Fruit fly (Drosophila melanogaster): ENCODE results near the gene CG10428.
A peak's percentile ranks its signal among the peaks of the same experiment; 100 is the strongest.

Gene CG10428

DNA sequence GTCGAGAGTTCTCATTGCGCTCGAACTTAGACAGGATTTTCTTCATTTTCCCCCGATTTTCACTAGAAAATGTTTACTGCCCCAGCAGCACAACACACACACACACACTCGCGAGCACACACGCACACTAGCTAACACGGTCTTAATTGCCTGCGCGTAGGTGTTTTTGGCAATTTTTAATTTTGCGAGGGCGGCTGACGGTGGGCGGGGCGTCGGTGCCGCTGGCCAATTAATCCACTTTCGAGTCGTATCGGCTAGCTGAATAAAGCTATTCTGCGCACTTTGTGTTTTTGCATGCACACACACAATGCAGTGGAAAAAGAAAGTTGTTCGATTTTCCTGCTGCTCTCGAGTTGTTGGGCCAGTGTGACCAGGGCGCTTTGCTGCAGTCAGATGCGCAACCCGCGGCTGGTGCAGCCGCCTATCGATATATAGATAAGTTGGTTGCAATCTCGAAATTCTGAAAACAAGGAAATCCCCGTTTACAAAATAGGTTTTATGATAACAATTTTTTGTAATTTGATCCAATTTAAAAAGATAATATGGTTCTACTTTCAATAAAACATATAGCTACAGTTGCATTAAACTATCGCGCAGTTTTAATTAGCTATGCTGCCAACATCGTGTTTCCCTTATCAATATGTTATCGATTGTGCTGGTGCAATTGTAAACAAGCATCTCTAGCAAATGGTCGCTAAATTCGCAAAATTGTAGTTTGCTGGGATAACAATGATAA is 19.9 kb downstream of the CG10428 start, which contains the start of the genes Nak and Tango6 (continued):
- TF ChIP-seq Blimp-1 (GFP tag; optimal IDR thresholded peaks at IDR 0.05) (peak; percentile 54), Abd-B (GFP tag; optimal IDR thresholded peaks at IDR 0.05) (peak; percentile 71), slou (GFP tag; optimal IDR thresholded peaks at IDR 0.05) (no peak), pzg (GFP tag; optimal IDR thresholded peaks at IDR 0.05) (peak; percentile 68), CG15269 (tag; optimal IDR thresholded peaks at IDR 0.05) (peak; percentile 20), aop (GFP tag; IDR thresholded peaks at IDR 0.05) (no peak), CG8281 (tag; optimal IDR thresholded peaks at IDR 0.05) (no peak), mld (GFP tag; IDR thresholded peaks at IDR 0.05; ENCODE audit: partially characterized antibody) (peak; percentile 88; the same call in 2 of the 3 replicates), D19B (GFP tag; optimal IDR thresholded peaks at IDR 0.05) (no peak), Ets65A (GFP tag) (peak; percentile 61), jigr1 (GFP tag; IDR thresholded peaks at IDR 0.05) (no peak), CG8089 (GFP tag; optimal IDR thresholded peaks at IDR 0.05) (no peak), CG32772 (GFP tag; IDR thresholded peaks at IDR 0.05) (no peak), Ptx1 (GFP tag; IDR thresholded peaks at IDR 0.05) (0 out of 2 replicates have a peak, but pooled peaks have one; percentile 26), Antp (GFP tag; optimal IDR thresholded peaks at IDR 0.05) (peak; percentile 6), Elba2 (GFP tag; optimal IDR thresholded peaks at IDR 0.05) (no peak), sens (GFP tag) (peak; percentile 89), Nf-YA (GFP tag; IDR thresholded peaks at IDR 0.05) (no peak), zfh2 (GFP tag; optimal IDR thresholded peaks at IDR 0.05) (peak; percentile 47), CG2678 (tag; optimal IDR thresholded peaks at IDR 0.05) (peak; percentile 28), gfzf (GFP tag; optimal IDR thresholded peaks at IDR 0.05) (peak; percentile 80), fd64A (GFP tag; optimal IDR thresholded peaks at IDR 0.05) (no peak), CG2202 (tag; optimal IDR thresholded peaks at IDR 0.05) (no peak), CG12104 (GFP tag; optimal IDR thresholded peaks at IDR 0.05) (no peak), Hr39 (optimal IDR thresholded peaks at IDR 0.05) (no peak), Dref (GFP tag; IDR thresholded peaks at IDR 0.05) (peak; percentile 73), eve (GFP tag; optimal IDR thresholded peaks at IDR 0.05) (no peak), tx (GFP tag; optimal IDR thresholded peaks at IDR 0.05) (no peak), D (optimal IDR thresholded peaks at IDR 0.05) (no peak), D (GFP tag; optimal IDR thresholded peaks at IDR 0.05) (no peak), lola (GFP tag; optimal IDR thresholded peaks at IDR 0.05) (peak in 1 of 3 experiments; percentile 50), CG3065 (GFP tag; optimal IDR thresholded peaks at IDR 0.05) (peak; percentile 5), grn (GFP tag; optimal IDR thresholded peaks at IDR 0.05) (peak; percentile 33), CG8478 (optimal IDR thresholded peaks at IDR 0.05) (no peak), CG10565 (GFP tag; optimal IDR thresholded peaks at IDR 0.05) (no peak), ems (GFP tag; optimal IDR thresholded peaks at IDR 0.05) (no peak), sqz (GFP tag; optimal IDR thresholded peaks at IDR 0.05) (no peak), inv (GFP tag; IDR thresholded peaks at IDR 0.05; ENCODE audit: partially characterized antibody) (peak; percentile 93), Atf6 (GFP tag; IDR thresholded peaks at IDR 0.05) (no peak), Gsc (GFP tag; IDR thresholded peaks at IDR 0.05) (no peak), CG13775 (GFP tag; optimal IDR thresholded peaks at IDR 0.05) (peak; percentile 62), Adf1 (GFP tag; IDR thresholded peaks at IDR 0.05) (no peak), bowl (GFP tag; IDR thresholded peaks at IDR 0.05) (no peak), zf30C (GFP tag; optimal IDR thresholded peaks at IDR 0.05) (no peak), Spps (tag; optimal IDR thresholded peaks at IDR 0.05) (no peak), ham (GFP tag; IDR thresholded peaks at IDR 0.05) (no peak), CG12299 (tag; optimal IDR thresholded peaks at IDR 0.05) (no peak), fd102C (GFP tag; optimal IDR thresholded peaks at IDR 0.05) (no peak), CoRest (tag; optimal IDR thresholded peaks at IDR 0.05) (peak; percentile 65), CG11247 (GFP tag; IDR thresholded peaks at IDR 0.05) (no peak), CG1603 (tag; optimal IDR thresholded peaks at IDR 0.05) (peak; percentile 16)
